Worm (Caenorhabditis elegans) whole organism, L4 larva: ENCODE measurements around the gene M03E7.1.

ENCODE experiments used
- F10B5.3 ChIP-seq: sonication (generic microtip); optimal IDR thresholded peaks from 2 replicates; lab custom pipeline; 2016; ENCODE audit warnings: mild to moderate bottlenecking, missing genetic modification characterization, missing compliant biosample characterization
- F49E8.2 ChIP-seq: sonication (generic microtip); optimal IDR thresholded peaks from 2 replicates; lab custom pipeline; 2016; ENCODE audit warnings: missing compliant biosample characterization, mild to moderate bottlenecking, missing genetic modification characterization, borderline replicate concordance
- Y105C5A.15 ChIP-seq: fragments of 200-800 bp; sonication (Bioruptor generic); IDR thresholded peaks from 2 replicates; pipeline ENCODE4 v1.3.6; 2022; ENCODE audit warnings: missing genetic modification characterization, missing compliant biosample characterization
- Y5F2A.4 ChIP-seq: fragments of 200-800 bp; sonication (Bioruptor generic); optimal IDR thresholded peaks from 2 replicates; lab custom pipeline; 2018; ENCODE audit warnings: mild to moderate bottlenecking, missing genetic modification characterization, missing compliant biosample characterization
- Y75B8A.6 ChIP-seq: fragments of 200-800 bp; sonication (Bioruptor generic); IDR thresholded peaks from 2 replicates; pipeline ENCODE4 v1.3.6; 2022; ENCODE audit warnings: missing genetic modification reagents, missing genetic modification characterization, missing compliant biosample characterization
- ZK546.5 ChIP-seq, 2 experiments: sonication (generic microtip); optimal IDR thresholded peaks; 2 replicates each; lab custom pipeline; 2017; ENCODE audit warnings: missing biosample characterization in 2 of 2, missing genetic modification characterization in 2 of 2
- aha-1 ChIP-seq: fragments of 150-350 bp; peaks from one replicate; lab custom pipeline; 2014; ENCODE audit warnings: missing biosample characterization, missing genetic modification characterization
- aly-2 ChIP-seq: sonication (generic microtip); optimal IDR thresholded peaks from 2 replicates; lab custom pipeline; 2018; ENCODE audit warnings: missing biosample characterization, missing genetic modification characterization
- ceh-20 ChIP-seq: fragments of 200-800 bp; sonication (Bioruptor generic); IDR thresholded peaks from 2 replicates; pipeline ENCODE4 v1.3.6; 2022; ENCODE audit warnings: missing genetic modification reagents, missing genetic modification characterization, missing compliant biosample characterization
- ceh-28 ChIP-seq: fragments of 150-350 bp; optimal IDR thresholded peaks from 2 replicates; lab custom pipeline; 2014; ENCODE audit warnings: missing biosample characterization, missing genetic modification reagents, missing genetic modification characterization
- daf-12 ChIP-seq: fragments of 150-350 bp; optimal IDR thresholded peaks from 2 replicates; lab custom pipeline; 2014; ENCODE audit warnings: missing biosample characterization, missing genetic modification reagents, missing genetic modification characterization
- daf-19 ChIP-seq: fragments of 200-800 bp; sonication (Bioruptor generic); conservative IDR thresholded peaks from 2 replicates; pipeline ENCODE4 v1.3.6; 2022; ENCODE audit warnings: missing genetic modification characterization, missing compliant biosample characterization
- dpl-1 ChIP-seq: fragments of 150-350 bp; optimal IDR thresholded peaks from 2 replicates; lab custom pipeline; 2014; ENCODE audit warnings: missing biosample characterization, missing genetic modification reagents, missing genetic modification characterization
- fkh-10 ChIP-seq: fragments of 150-350 bp; optimal IDR thresholded peaks from 2 replicates; lab custom pipeline; 2014; ENCODE audit warnings: missing biosample characterization, missing genetic modification reagents, missing genetic modification characterization
- hlh-30 ChIP-seq: sonication (generic microtip); optimal IDR thresholded peaks from 2 replicates; lab custom pipeline; 2017; ENCODE audit warnings: antibody characterized with exemption, mild to moderate bottlenecking, missing genetic modification characterization, missing compliant biosample characterization; ENCODE audit not compliant: insufficient read depth
- hmg-1.1 ChIP-seq: fragments of 200-800 bp; sonication (Bioruptor generic); IDR thresholded peaks from 2 replicates; pipeline ENCODE4 v1.3.6; 2022; ENCODE audit warnings: missing genetic modification reagents, missing genetic modification characterization, missing compliant biosample characterization
- lim-7 ChIP-seq: fragments of 200-800 bp; sonication (Bioruptor generic); IDR thresholded peaks from 2 replicates; pipeline ENCODE4 v1.3.6; 2022; ENCODE audit warnings: missing genetic modification characterization, missing compliant biosample characterization
- lin-1 ChIP-seq: fragments of 200-800 bp; sonication (Bioruptor generic); IDR thresholded peaks from 2 replicates; pipeline ENCODE4 v1.3.6; 2022; ENCODE audit warnings: missing genetic modification reagents, missing genetic modification characterization, missing compliant biosample characterization
- lin-38 ChIP-seq: fragments of 200-800 bp; sonication (Bioruptor generic); IDR thresholded peaks from 2 replicates; pipeline ENCODE4 v1.3.6; 2022; ENCODE audit warnings: missing genetic modification reagents, missing genetic modification characterization, missing compliant biosample characterization
- lsy-2 ChIP-seq, 2 experiments: fragments of 150-350 bp in 1 of 2; sonication (generic microtip) in 1 of 2; optimal IDR thresholded peaks; 2 replicates each; lab custom pipeline; 2014 to 2017; ENCODE audit warnings: missing biosample characterization in 2 of 2, missing genetic modification characterization in 2 of 2
- mes-2 ChIP-seq: sonication (generic microtip); optimal IDR thresholded peaks from 2 replicates; lab custom pipeline; 2016; ENCODE audit warnings: missing genotype, mild to moderate bottlenecking, missing genetic modification characterization, missing compliant biosample characterization; ENCODE audit not compliant: poor library complexity, severe bottlenecking
- nhr-6 ChIP-seq: fragments of 150-350 bp; optimal IDR thresholded peaks from 2 replicates; lab custom pipeline; 2014; ENCODE audit warnings: missing biosample characterization, missing genetic modification characterization
- pha-4 ChIP-seq, 2 experiments: fragments of 150-350 bp in 1 of 2; fragments of 200-800 bp in 1 of 2; sonication (Bioruptor generic) in 1 of 2; IDR thresholded peaks in 1 of 2; optimal IDR thresholded peaks in 1 of 2; 2 replicates each; pipeline versions ENCODE4 v1.3.6 to Lab custom; 2014 to 2022; ENCODE audit warnings: missing genetic modification characterization in 2 of 2, missing genetic modification reagents in 2 of 2, missing biosample characterization in 1 of 2, missing compliant biosample characterization in 1 of 2
- rbr-2 ChIP-seq: sonication (generic microtip); optimal IDR thresholded peaks from 2 replicates; lab custom pipeline; 2016; ENCODE audit warnings: missing genotype, missing genetic modification characterization, missing compliant biosample characterization
- snpc-1.2 ChIP-seq: fragments of 200-800 bp; sonication (Bioruptor generic); IDR thresholded peaks from 2 replicates; pipeline ENCODE4 v1.3.6; 2022; ENCODE audit warnings: missing genetic modification reagents, missing genetic modification characterization, missing compliant biosample characterization
- snpc-4 ChIP-seq: fragments of 150-350 bp; optimal IDR thresholded peaks from 2 replicates; lab custom pipeline; 2014; ENCODE audit warnings: missing biosample characterization, missing genetic modification characterization
- tra-1 ChIP-seq: fragments of 200-800 bp; sonication (Bioruptor generic); IDR thresholded peaks from 2 replicates; pipeline ENCODE4 v1.3.6; 2022; ENCODE audit warnings: missing genetic modification reagents, missing genetic modification characterization, missing compliant biosample characterization
- unc-39 ChIP-seq: sonication (generic microtip); optimal IDR thresholded peaks from 2 replicates; lab custom pipeline; 2017; ENCODE audit warnings: missing biosample characterization, missing genetic modification characterization
- zag-1 ChIP-seq: fragments of 150-350 bp; optimal IDR thresholded peaks from 2 replicates; lab custom pipeline; 2014; ENCODE audit warnings: missing biosample characterization, missing genetic modification characterization
- zfp-2 ChIP-seq: sonication (generic microtip); optimal IDR thresholded peaks from 2 replicates; lab custom pipeline; 2016; ENCODE audit warnings: mild to moderate bottlenecking, missing genetic modification characterization, missing compliant biosample characterization
- zip-11 ChIP-seq: fragments of 200-800 bp; sonication (Bioruptor generic); IDR thresholded peaks from 2 replicates; pipeline ENCODE4 v1.3.6; 2022; ENCODE audit warnings: missing genetic modification characterization, missing compliant biosample characterization
- zip-2 ChIP-seq: fragments of 150-350 bp; optimal IDR thresholded peaks from 2 replicates; lab custom pipeline; 2014; ENCODE audit warnings: missing biosample characterization, missing genetic modification characterization

Gene M03E7.1

DNA sequence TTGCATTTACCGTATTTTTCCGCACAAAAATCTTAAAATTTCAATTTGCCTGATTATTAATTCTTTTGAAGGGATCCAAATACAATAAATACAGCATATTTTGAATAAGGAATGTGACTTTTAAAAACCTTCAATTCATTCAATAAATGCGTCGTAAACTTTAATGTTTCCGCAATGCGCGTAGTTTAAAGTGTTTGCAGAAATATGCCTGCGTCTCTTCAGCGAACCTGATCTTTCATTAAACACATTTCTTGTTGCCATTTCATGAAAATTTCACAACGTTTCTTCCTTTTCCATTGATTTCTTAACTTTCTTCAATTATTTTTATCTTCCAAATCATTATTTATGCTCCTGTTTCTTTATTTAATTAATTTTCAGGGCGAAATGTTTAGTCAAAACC lies 29.2 kb upstream of the M03E7.1 start, which contains the start of gene vps-37 (continued):
- TF ChIP-seq ceh-20 (GFP tag; lab: Robert Waterston, UW) = no peak
- TF ChIP-seq zip-11 (GFP tag; lab: Robert Waterston, UW) = no peak
- TF ChIP-seq zfp-2 (tag; lab: Kevin White, UChicago) = no peak
- no peak for TF ChIP-seq zag-1 (tag; lab: Kevin White, UChicago)
- TF ChIP-seq F49E8.2 = no peak
- TF ChIP-seq Y75B8A.6 (GFP tag; lab: Robert Waterston, UW) = no peak
- TF ChIP-seq rbr-2 (tag; lab: Kevin White, UChicago) = peak; percentile 45
- no peak for TF ChIP-seq daf-19 (GFP tag; lab: Robert Waterston, UW)
- TF ChIP-seq unc-39 (tag; lab: Kevin White, UChicago) = no peak
- peak; percentile 74 for TF ChIP-seq hmg-1.1 (GFP tag; lab: Robert Waterston, UW)
- no peak for TF ChIP-seq fkh-10
- no peak for TF ChIP-seq Y5F2A.4
- no peak for TF ChIP-seq lin-1 (GFP tag; lab: Robert Waterston, UW)
- TF ChIP-seq snpc-1.2 (GFP tag; lab: Robert Waterston, UW) = no peak
- TF ChIP-seq aly-2 (tag; lab: Kevin White, UChicago) = no peak
- 0 out of 2 replicates have a peak, but pooled peaks have one; percentile 19 for TF ChIP-seq tra-1 (GFP tag; lab: Robert Waterston, UW)
- no peak for TF ChIP-seq zip-2 (tag; lab: Kevin White, UChicago)
- TF ChIP-seq lim-7 (GFP tag; lab: Robert Waterston, UW) = no peak

DNA sequence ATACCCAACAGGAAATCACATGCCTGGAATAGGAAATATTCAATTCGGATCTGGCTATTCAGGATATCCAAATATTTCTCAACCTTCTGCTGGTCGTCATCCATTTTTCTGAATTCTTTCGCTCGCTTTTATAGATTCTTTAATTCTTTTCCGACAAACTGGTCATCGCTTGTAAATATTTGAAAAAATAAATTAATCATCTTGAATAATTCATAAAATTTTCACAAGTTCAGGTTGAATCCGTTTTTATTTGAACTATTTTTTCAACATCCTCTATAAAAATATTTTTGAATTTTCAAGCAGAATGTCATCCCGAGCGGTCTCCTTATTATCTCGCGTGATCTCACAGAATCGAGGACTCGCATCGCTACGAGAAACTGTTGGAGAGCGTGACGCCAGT lies 28.1 kb upstream of the M03E7.1 start, which contains the start of gene mrpl-48:
TSS of gene mrpl-48 (plus strand) at position 301 of the 400 bp plus-strand sequence.
- TF ChIP-seq ZK546.5 (tag; optimal IDR thresholded peaks at IDR 0.05; lab: Kevin White, UChicago) (no peak), F10B5.3 (tag; lab: Kevin White, UChicago) (no peak), ceh-28 (tag; lab: Kevin White, UChicago) (no peak), F49E8.2 (no peak)
- TF ChIP-seq, all 104 proteins: peak for 0

DNA sequence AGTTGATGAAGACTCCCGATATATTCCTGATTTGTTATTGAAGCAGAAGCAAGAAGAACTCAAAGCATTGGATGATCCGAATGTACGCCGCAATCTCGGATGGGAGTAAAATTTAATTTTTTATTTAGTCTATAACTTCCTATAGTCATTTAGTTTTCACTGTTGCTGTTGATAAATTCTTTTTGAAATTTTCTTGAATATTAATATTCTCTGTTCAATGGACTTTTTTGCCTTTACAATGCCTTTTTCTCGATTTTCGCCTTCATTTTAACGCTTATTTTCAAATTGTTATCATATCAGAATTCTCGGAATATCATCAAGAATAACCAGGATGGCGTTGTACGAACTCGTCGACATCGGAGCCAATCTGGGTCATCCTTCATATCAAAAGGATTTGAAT lies 27.2 kb upstream of the M03E7.1 start, which contains the start of gene crn-2:
TSS of gene crn-2 (plus strand) at position 301 of the 400 bp plus-strand sequence.
- TF ChIP-seq nhr-6 (tag; lab: Kevin White, UChicago) = no peak
- TF ChIP-seq aha-1 (tag; lab: Kevin White, UChicago) = peak; percentile 44
- TF ChIP-seq snpc-4 = no peak
- TF ChIP-seq daf-12 (tag; lab: Kevin White, UChicago) = no peak
- TF ChIP-seq Y105C5A.15 = no peak
- no peak for TF ChIP-seq aly-2 (tag; lab: Kevin White, UChicago)

DNA sequence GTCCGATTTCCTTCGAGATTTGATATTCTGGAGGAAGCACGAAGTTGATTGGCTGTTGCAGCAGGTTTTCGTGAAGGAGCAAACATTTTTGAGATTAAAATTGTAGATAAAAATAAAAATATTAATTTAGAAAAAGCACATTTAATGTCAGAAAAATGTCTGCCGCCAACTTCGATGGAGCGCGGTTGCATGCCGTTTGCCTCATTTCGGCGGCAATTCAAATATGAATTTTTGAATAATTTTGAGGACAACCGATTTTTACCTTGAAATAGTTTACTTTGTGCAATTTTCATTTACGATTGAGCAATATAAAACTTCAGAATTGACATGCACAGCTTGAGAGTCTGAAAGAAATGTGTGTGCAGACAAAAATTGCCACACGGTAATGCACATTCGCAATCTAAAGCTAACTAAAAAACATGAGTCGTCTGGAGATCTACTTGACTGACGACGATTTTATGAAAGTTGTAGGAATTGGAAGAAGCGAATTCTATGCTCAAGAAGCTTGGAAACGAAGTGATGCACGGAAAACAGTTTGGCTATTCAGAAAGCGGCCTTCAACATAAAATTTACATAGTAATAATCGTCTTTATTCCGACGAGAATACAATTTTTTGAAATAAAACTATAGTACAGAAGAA lies 25.0 kb upstream of the M03E7.1 start, which contains the start of gene zhit-1:
TSS of gene zhit-1 (minus strand) at position 161 of the 640 bp plus-strand sequence.
- peak; percentile 91 for TF ChIP-seq lin-38 (GFP tag; lab: Robert Waterston, UW)
- TF ChIP-seq hlh-30 (tag; lab: Kevin White, UChicago) = peak; percentile 24
- no peak for TF ChIP-seq pha-4 (GFP tag; IDR thresholded peaks at IDR 0.05; lab: Robert Waterston, UW)
- TF ChIP-seq pha-4 (tag; optimal IDR thresholded peaks at IDR 0.05; lab: Kevin White, UChicago) = peak; percentile 15
- no peak for TF ChIP-seq daf-12 (tag; lab: Kevin White, UChicago)
- peak; percentile 6 for TF ChIP-seq snpc-4
- TF ChIP-seq lsy-2 (tag; optimal IDR thresholded peaks at IDR 0.05; lab: Kevin White, UChicago) = peak in 1 of 2 experiments; percentile 54
- peak; percentile 88 for TF ChIP-seq dpl-1
- no peak for TF ChIP-seq tra-1 (GFP tag; lab: Robert Waterston, UW)
- peak; percentile 56 for TF ChIP-seq nhr-6 (tag; lab: Kevin White, UChicago)
- TF ChIP-seq mes-2 (tag; lab: Kevin White, UChicago) = peak; percentile 67
- peak; percentile 91 for TF ChIP-seq aha-1 (tag; lab: Kevin White, UChicago)
- TF ChIP-seq, all 104 proteins: peak for 9
